Worm (Caenorhabditis elegans): ENCODE measurements around the gene F19B10.4.

DNA sequence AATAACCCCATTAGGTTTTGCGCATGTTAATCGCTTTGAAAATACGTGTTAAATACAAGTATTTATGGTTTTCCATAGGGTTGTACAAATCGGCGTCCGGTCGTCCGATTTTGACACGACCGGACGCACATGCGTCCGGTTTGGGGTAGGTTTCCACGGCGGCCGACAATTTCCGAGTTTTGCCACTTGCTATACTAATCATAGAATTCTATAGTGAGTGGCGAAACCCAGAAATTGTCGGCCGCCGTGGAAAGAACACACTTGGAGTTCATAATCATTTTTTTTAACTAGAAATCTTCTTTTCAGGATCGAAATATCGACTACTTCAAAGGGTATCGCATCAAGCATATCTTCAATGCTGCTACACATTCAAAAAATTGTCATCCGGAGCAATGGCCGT is 25.1 kb upstream of the F19B10.4 start:
- TF ChIP-seq nhr-237 (tag; optimal IDR thresholded peaks at IDR 0.05), result no peak
- TF ChIP-seq aly-2 (tag; optimal IDR thresholded peaks at IDR 0.05), result no peak
- no peak for TF ChIP-seq ztf-11 (tag; optimal IDR thresholded peaks at IDR 0.05)
- no peak for TF ChIP-seq nhr-11 (tag; optimal IDR thresholded peaks at IDR 0.05)
- TF ChIP-seq nhr-12 (tag; optimal IDR thresholded peaks at IDR 0.05), result no peak

Measured in whole organism, L2 larva.